Worm (Caenorhabditis elegans): ENCODE data around the gene K09C4.9.

Gene K09C4.9

ce11 chrX:3252500-3252899, 19.1 kb downstream of the K09C4.9 start, which contains the start of gene tba-9:
tba-9 (plus strand) TSS chrX:3252800.
- no peak for TF ChIP-seq Y55F3AM.14 (GFP tag; optimal IDR thresholded peaks at IDR 0.05)
- TF ChIP-seq nhr-12 (tag; optimal IDR thresholded peaks at IDR 0.05), result no peak
- no peak for TF ChIP-seq unc-39 (tag; optimal IDR thresholded peaks at IDR 0.05)
- TF ChIP-seq lsy-2 (tag; optimal IDR thresholded peaks at IDR 0.05), result no peak
- TF ChIP-seq F13H6.1 (tag; optimal IDR thresholded peaks at IDR 0.05), result no peak
- no peak for TF ChIP-seq lin-11 (tag; optimal IDR thresholded peaks at IDR 0.05)
- no peak for TF ChIP-seq nhr-77 (tag; optimal IDR thresholded peaks at IDR 0.05)
- no peak for TF ChIP-seq nhr-11 (tag; optimal IDR thresholded peaks at IDR 0.05)
- TF ChIP-seq peb-1 (tag; optimal IDR thresholded peaks at IDR 0.05), result no peak
- no peak for TF ChIP-seq ceh-16 (tag; optimal IDR thresholded peaks at IDR 0.05)
- TF ChIP-seq crh-2 (tag; optimal IDR thresholded peaks at IDR 0.05), result no peak
- no peak for TF ChIP-seq ceh-82 (tag; optimal IDR thresholded peaks at IDR 0.05)
- TF ChIP-seq ama-1 (optimal IDR thresholded peaks at IDR 0.05), result no peak
- TF ChIP-seq elt-3 (tag; optimal IDR thresholded peaks at IDR 0.05), result no peak
- TF ChIP-seq sem-4 (tag; optimal IDR thresholded peaks at IDR 0.05), result no peak
- TF ChIP-seq fos-1 (tag; optimal IDR thresholded peaks at IDR 0.05), result no peak
- TF ChIP-seq R02D3.7 (tag; optimal IDR thresholded peaks at IDR 0.05), result no peak
- no peak for TF ChIP-seq gmeb-1 (tag; optimal IDR thresholded peaks at IDR 0.05)
- TF ChIP-seq nhr-129 (tag; optimal IDR thresholded peaks at IDR 0.05), result no peak

DNA sequence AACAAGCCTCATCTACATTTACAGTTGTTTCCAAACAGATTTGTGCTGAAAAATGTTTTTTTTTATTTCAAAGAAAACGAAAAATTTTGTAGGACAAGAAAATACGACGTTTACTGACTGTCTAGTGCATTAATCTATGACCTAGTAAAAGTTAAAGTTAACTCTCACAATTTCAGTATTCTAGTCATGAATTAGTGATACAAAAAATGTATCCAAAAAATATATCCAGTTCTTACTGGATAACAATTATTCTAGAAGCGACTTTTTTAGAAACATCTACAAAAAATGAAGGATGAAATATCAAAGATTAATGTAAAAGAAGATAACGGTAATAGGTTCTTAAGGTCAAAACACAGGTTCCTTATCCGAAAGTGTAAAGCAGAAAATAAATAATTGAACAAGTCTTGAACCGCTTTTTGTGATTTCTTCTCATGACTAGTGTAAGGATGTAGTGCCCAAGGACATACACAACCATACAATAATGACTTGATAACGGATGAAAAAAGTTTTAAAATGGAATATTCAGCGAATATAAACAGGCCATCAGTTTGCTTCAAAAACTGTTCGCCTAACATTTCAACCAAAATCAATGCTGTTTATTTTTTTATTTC, 21.0 kb downstream of the K09C4.9 start, which contains the start of gene pqn-37:
TSS of gene pqn-37 (minus strand) at position 51 of the 611 bp plus-strand sequence.
- peak; percentile 64 for TF ChIP-seq nhr-25 (tag; optimal IDR thresholded peaks at IDR 0.05)
- no peak for TF ChIP-seq gmeb-1 (tag; optimal IDR thresholded peaks at IDR 0.05)

DNA sequence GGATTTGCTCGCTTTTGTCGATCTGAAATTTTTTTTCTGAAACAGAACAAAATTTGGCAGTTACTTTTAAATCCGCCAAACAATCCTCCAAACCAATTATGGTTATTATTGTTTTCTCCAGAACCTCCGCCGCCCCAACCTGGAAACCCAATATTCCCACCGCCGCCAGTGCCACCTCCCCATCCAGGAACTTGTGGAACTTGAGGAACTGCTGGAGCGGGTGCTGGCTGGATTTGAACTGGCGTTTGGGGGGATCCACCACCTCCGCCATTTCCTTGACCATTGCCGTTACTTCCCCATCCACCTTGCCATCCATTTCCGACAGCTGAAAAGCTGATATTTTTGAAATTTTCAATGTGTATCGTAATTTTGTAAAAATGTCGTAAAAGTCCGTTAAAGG, 23.8 kb downstream of the K09C4.9 start:
- TF ChIP-seq ceh-82 (tag; optimal IDR thresholded peaks at IDR 0.05), result no peak
- TF ChIP-seq lin-11 (tag; optimal IDR thresholded peaks at IDR 0.05), result no peak

ce11 chrX:3245812-3246211, 25.8 kb downstream of the K09C4.9 start, which contains the start of gene F40F4.7:
F40F4.7 (minus strand) TSS chrX:3245933.
- peak; percentile 14 to 71 for TF ChIP-seq lsy-2 (tag; optimal IDR thresholded peaks at IDR 0.05)
- peak; percentile 41 to 49 for TF ChIP-seq mdl-1 (tag; optimal IDR thresholded peaks at IDR 0.05)
- peak; percentile 88 for TF ChIP-seq nhr-129 (tag; optimal IDR thresholded peaks at IDR 0.05)
- peak; percentile 64 for TF ChIP-seq fos-1 (tag; optimal IDR thresholded peaks at IDR 0.05)
- peak; percentile 36 for TF ChIP-seq F13H6.1 (tag; optimal IDR thresholded peaks at IDR 0.05)
- TF ChIP-seq sma-3 (GFP tag; optimal IDR thresholded peaks at IDR 0.05), result peak; percentile 43
- TF ChIP-seq dmd-4 (tag; optimal IDR thresholded peaks at IDR 0.05), result no peak
- TF ChIP-seq nhr-12 (tag; optimal IDR thresholded peaks at IDR 0.05), result no peak
- TF ChIP-seq nhr-10 (tag; optimal IDR thresholded peaks at IDR 0.05), result no peak
- peak; percentile 28 for TF ChIP-seq nhr-21 (tag; optimal IDR thresholded peaks at IDR 0.05)
- TF ChIP-seq nhr-77 (tag; optimal IDR thresholded peaks at IDR 0.05), result no peak
- peak; percentile 33 for TF ChIP-seq crh-2 (tag; optimal IDR thresholded peaks at IDR 0.05)
- no peak for TF ChIP-seq sem-4 (tag; optimal IDR thresholded peaks at IDR 0.05)
- peak; percentile 38 for TF ChIP-seq egl-27 (tag; optimal IDR thresholded peaks at IDR 0.05)
- TF ChIP-seq sma-9 (GFP tag; optimal IDR thresholded peaks at IDR 0.05), result peak; percentile 71
- TF ChIP-seq sma-9 (tag; optimal IDR thresholded peaks at IDR 0.05), result no peak
- TF ChIP-seq mbf-1 (tag; optimal IDR thresholded peaks at IDR 0.05), result no peak
- TF ChIP-seq lin-11 (tag; optimal IDR thresholded peaks at IDR 0.05), result peak; percentile 10
- TF ChIP-seq elt-1 (tag; optimal IDR thresholded peaks at IDR 0.05), result no peak
- peak; percentile 16 for TF ChIP-seq skn-1 (tag; optimal IDR thresholded peaks at IDR 0.05)

ce11 chrX:3244402-3244801, 27.2 kb downstream of the K09C4.9 start:
- TF ChIP-seq fos-1 (tag; optimal IDR thresholded peaks at IDR 0.05) (peak; percentile 25), mdl-1 (tag; optimal IDR thresholded peaks at IDR 0.05) (no peak), lin-11 (tag; optimal IDR thresholded peaks at IDR 0.05) (no peak), lsy-2 (tag; optimal IDR thresholded peaks at IDR 0.05) (no peak), unc-39 (tag; optimal IDR thresholded peaks at IDR 0.05) (no peak), skn-1 (tag; optimal IDR thresholded peaks at IDR 0.05) (no peak), egl-27 (tag; optimal IDR thresholded peaks at IDR 0.05) (no peak)

DNA sequence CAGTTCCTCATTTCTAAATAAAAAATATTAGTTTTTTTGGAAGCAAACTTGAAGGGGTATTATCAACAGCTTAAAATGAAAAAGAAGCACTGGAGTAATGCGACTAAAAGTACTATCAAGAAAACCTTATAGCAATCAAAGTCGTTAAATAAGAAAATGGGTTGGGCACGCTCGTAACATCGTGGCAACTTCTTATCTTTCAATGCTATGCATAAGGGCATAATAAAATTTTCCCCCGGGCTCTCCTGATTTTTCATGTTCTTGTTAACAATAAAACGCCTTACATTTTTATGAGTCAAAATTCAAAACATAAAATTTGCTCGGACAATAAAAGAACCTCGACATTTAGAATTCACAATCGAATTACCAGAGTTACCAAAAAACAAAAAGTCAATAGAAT, 28.0 kb downstream of the K09C4.9 start, which contains the start of gene irg-7:
TSS of gene irg-7 (minus strand) at position 23 of the 400 bp plus-strand sequence.
- TF ChIP-seq sma-9 (GFP tag; optimal IDR thresholded peaks at IDR 0.05), result peak; percentile 14
- TF ChIP-seq sma-9 (tag; optimal IDR thresholded peaks at IDR 0.05), result no peak
- TF ChIP-seq fos-1 (tag; optimal IDR thresholded peaks at IDR 0.05), result peak; percentile 57
- no peak for TF ChIP-seq nhr-10 (tag; optimal IDR thresholded peaks at IDR 0.05)
- TF ChIP-seq crh-2 (tag; optimal IDR thresholded peaks at IDR 0.05), result peak; percentile 59
